Fruit fly (Drosophila melanogaster): ENCODE measurements around the gene Septin2.

Gene Septin2

dm6 chr3R:20549017-20549854 is 38.9 kb downstream of the Septin2 start (continued):
- no peak for TF ChIP-seq CG3032 (tag; optimal IDR thresholded peaks at IDR 0.05)
- no peak for TF ChIP-seq CG3919 (GFP tag; optimal IDR thresholded peaks at IDR 0.05)
- no peak for TF ChIP-seq achi (GFP tag; optimal IDR thresholded peaks at IDR 0.05)
- TF ChIP-seq CG10669 (GFP tag; optimal IDR thresholded peaks at IDR 0.05): peak; percentile 6
- TF ChIP-seq lz (GFP tag; optimal IDR thresholded peaks at IDR 0.05): no peak
- TF ChIP-seq cyc (GFP tag; optimal IDR thresholded peaks at IDR 0.05): no peak
- peak; percentile 77 for TF ChIP-seq svp (GFP tag)
- TF ChIP-seq OdsH (GFP tag; optimal IDR thresholded peaks at IDR 0.05): no peak

dm6 chr3R:20548255-20548654 is 39.9 kb downstream of the Septin2 start:
- TF ChIP-seq CG15336 (GFP tag; IDR thresholded peaks at IDR 0.05) (no peak), svp (GFP tag) (peak; percentile 88), fkh (GFP tag; optimal IDR thresholded peaks at IDR 0.05) (peak; percentile 69), Sox14 (GFP tag; optimal IDR thresholded peaks at IDR 0.05) (no peak)

- TF ChIP-seq dac (GFP tag; optimal IDR thresholded peaks at IDR 0.05) (no peak), Eip78C (GFP tag) (no peak), Sox14 (GFP tag; optimal IDR thresholded peaks at IDR 0.05) (peak; percentile 20), lz (GFP tag; optimal IDR thresholded peaks at IDR 0.05) (no peak), Eip75B (GFP tag; optimal IDR thresholded peaks at IDR 0.05) (no peak), vri (GFP tag; optimal IDR thresholded peaks at IDR 0.05) (no peak), CG6808 (GFP tag; optimal IDR thresholded peaks at IDR 0.05) (peak; percentile 37), dsx (GFP tag; optimal IDR thresholded peaks at IDR 0.05; ENCODE audit: poor library complexity, severe bottlenecking) (peak; percentile 5), CG15336 (GFP tag; IDR thresholded peaks at IDR 0.05) (0 out of 2 replicates have a peak, but pooled peaks have one; percentile 13), Lpt (GFP tag; optimal IDR thresholded peaks at IDR 0.05) (no peak), topi (GFP tag; optimal IDR thresholded peaks at IDR 0.05) (no peak), CG6792 (GFP tag; optimal IDR thresholded peaks at IDR 0.05) (no peak), CG3032 (tag; optimal IDR thresholded peaks at IDR 0.05) (no peak), CG10631 (GFP tag; optimal IDR thresholded peaks at IDR 0.05) (no peak), CG32006 (GFP tag; optimal IDR thresholded peaks at IDR 0.05) (no peak), CG8632 (GFP tag; optimal IDR thresholded peaks at IDR 0.05) (no peak), CG6163 (GFP tag; IDR thresholded peaks at IDR 0.05) (peak; percentile 58; the same call in 2 of the 3 replicates), spab (GFP tag; optimal IDR thresholded peaks at IDR 0.05) (peak; percentile 12), CG9139 (GFP tag; optimal IDR thresholded peaks at IDR 0.05) (no peak), CG11762 (GFP tag; optimal IDR thresholded peaks at IDR 0.05; ENCODE audit: insufficient read depth) (no peak), Hr4 (GFP tag; optimal IDR thresholded peaks at IDR 0.05) (no peak), Hr38 (GFP tag; optimal IDR thresholded peaks at IDR 0.05) (no peak), CG1621 (tag; optimal IDR thresholded peaks at IDR 0.05) (peak; percentile 11), Blimp-1 (GFP tag; optimal IDR thresholded peaks at IDR 0.05) (no peak), fkh (GFP tag; optimal IDR thresholded peaks at IDR 0.05) (no peak), CG8119 (GFP tag; IDR thresholded peaks at IDR 0.05) (0 out of 3 replicates have a peak, but pooled peaks have one; percentile 23), Sox102F (GFP tag; optimal IDR thresholded peaks at IDR 0.05) (no peak), Gug (GFP tag; IDR thresholded peaks at IDR 0.05) (no peak), ss (GFP tag; optimal IDR thresholded peaks at IDR 0.05) (peak; percentile 46 to 70), cyc (GFP tag; optimal IDR thresholded peaks at IDR 0.05) (no peak), Eip93F (GFP tag; optimal IDR thresholded peaks at IDR 0.05) (no peak), Met (GFP tag; optimal IDR thresholded peaks at IDR 0.05) (no peak), eg (GFP tag; IDR thresholded peaks at IDR 0.05) (peak; percentile 49; the same call in 1 of the 3 replicates), CG16779 (tag; optimal IDR thresholded peaks at IDR 0.05) (peak; percentile 17), fd85E (GFP tag; optimal IDR thresholded peaks at IDR 0.05) (no peak)
Measured at dm6 chr3R:20547758-20548157, 40.4 kb downstream of the Septin2 start.
